Worm (Caenorhabditis elegans): ENCODE data around the gene ZK84.5.
A peak's percentile ranks its signal among the peaks of the same experiment; 100 is the strongest.

The ZK84.5 gene

ce11 chrII:6024879-6025278 lies 8.6 kb upstream of the ZK84.5 start, which contains the start of gene R12C12.9:
R12C12.9 (minus strand) TSS chrII:6024979.
- TF ChIP-seq nhr-90 (tag; optimal IDR thresholded peaks at IDR 0.05) (no peak), rec-8 (tag; optimal IDR thresholded peaks at IDR 0.05) (no peak), egl-18 (GFP tag; IDR thresholded peaks at IDR 0.05) (no peak), bed-2 (GFP tag; IDR thresholded peaks at IDR 0.05) (no peak), snpc-3.4 (tag; optimal IDR thresholded peaks at IDR 0.05) (no peak), nfya-1 (tag; optimal IDR thresholded peaks at IDR 0.05; ENCODE audit: borderline replicate concordance, insufficient read depth) (no peak), madf-3 (GFP tag; IDR thresholded peaks at IDR 0.05) (no peak), rcor-1 (GFP tag; IDR thresholded peaks at IDR 0.05) (no peak), nfya-2 (GFP tag; IDR thresholded peaks at IDR 0.05) (no peak), pbrm-1 (GFP tag; IDR thresholded peaks at IDR 0.05) (no peak), ceh-100 (GFP tag; IDR thresholded peaks at IDR 0.05) (no peak), athp-1 (tag; optimal IDR thresholded peaks at IDR 0.05) (no peak), F57A8.1 (GFP tag; optimal IDR thresholded peaks at IDR 0.05) (no peak), lsy-27 (tag; optimal IDR thresholded peaks at IDR 0.05; ENCODE audit: borderline replicate concordance, insufficient read depth) (no peak), F33H1.4 (GFP tag; IDR thresholded peaks at IDR 0.05) (no peak), egrh-3 (GFP tag; IDR thresholded peaks at IDR 0.05) (no peak), hlh-26 (GFP tag; conservative IDR thresholded peaks at IDR 0.05) (no peak)

- no peak for TF ChIP-seq nfyb-1 (GFP tag; IDR thresholded peaks at IDR 0.05)
- TF ChIP-seq C17E4.6 (GFP tag; IDR thresholded peaks at IDR 0.05) = no peak
- TF ChIP-seq zfh-2 (GFP tag; conservative IDR thresholded peaks at IDR 0.05) = peak; percentile 83
- no peak for TF ChIP-seq F10E7.11 (tag; optimal IDR thresholded peaks at IDR 0.05)
- TF ChIP-seq mcd-1 (GFP tag; IDR thresholded peaks at IDR 0.05) = peak; percentile 16; the same call in 1 of the 2 replicates
- TF ChIP-seq mxl-1 (tag; optimal IDR thresholded peaks at IDR 0.05) = no peak
- TF ChIP-seq Y67H2A.10 (GFP tag; conservative IDR thresholded peaks at IDR 0.05) = no peak
- no peak for TF ChIP-seq lsl-1 (GFP tag; optimal IDR thresholded peaks at IDR 0.05)
- TF ChIP-seq egrh-3 (GFP tag; IDR thresholded peaks at IDR 0.05) = peak; percentile 98
Observed at ce11 chrII:6022596-6022995, 6.3 kb upstream of the ZK84.5 start.

- TF ChIP-seq F37B4.10 (GFP tag; IDR thresholded peaks at IDR 0.05) = no peak
- TF ChIP-seq hsf-1 (GFP tag; IDR thresholded peaks at IDR 0.05) = no peak
- no peak for TF ChIP-seq Y79H2A.3 (GFP tag; conservative IDR thresholded peaks at IDR 0.05)
- TF ChIP-seq him-1 (tag; optimal IDR thresholded peaks at IDR 0.05) = no peak
- TF ChIP-seq Y53G8AR.9 (GFP tag; conservative IDR thresholded peaks at IDR 0.05) = no peak
- TF ChIP-seq mes-4 (tag; optimal IDR thresholded peaks at IDR 0.05) = no peak
- TF ChIP-seq rcor-1 (GFP tag; IDR thresholded peaks at IDR 0.05) = no peak
- TF ChIP-seq Y53F4B.3 (GFP tag; IDR thresholded peaks at IDR 0.05) = no peak
- TF ChIP-seq lin-35 (GFP tag; optimal IDR thresholded peaks at IDR 0.05) = no peak
- TF ChIP-seq ceh-27 (GFP tag; optimal IDR thresholded peaks at IDR 0.05) = no peak
- TF ChIP-seq hmg-1.2 (GFP tag; IDR thresholded peaks at IDR 0.05) = no peak
- no peak for TF ChIP-seq let-607 (tag; optimal IDR thresholded peaks at IDR 0.05)
- no peak for TF ChIP-seq F23B12.7 (tag; optimal IDR thresholded peaks at IDR 0.05; ENCODE audit: insufficient read depth)
- no peak for TF ChIP-seq cebp-2 (GFP tag; IDR thresholded peaks at IDR 0.05)
- TF ChIP-seq snpc-1.3 (tag; optimal IDR thresholded peaks at IDR 0.05; ENCODE audit: insufficient read depth) = no peak
- TF ChIP-seq lin-26 (GFP tag; IDR thresholded peaks at IDR 0.05) = no peak
- no peak for TF ChIP-seq ztf-3 (GFP tag; optimal IDR thresholded peaks at IDR 0.05)
- no peak for TF ChIP-seq sptf-2 (GFP tag; optimal IDR thresholded peaks at IDR 0.05)
- TF ChIP-seq nhr-27 (tag; optimal IDR thresholded peaks at IDR 0.05) = no peak
- TF ChIP-seq B0261.1 (tag; optimal IDR thresholded peaks at IDR 0.05) = no peak
Observed at ce11 chrII:6020353-6020752, 4.0 kb upstream of the ZK84.5 start, which contains the start of gene ZK84.1. ZK84.1 (plus strand) TSS chrII:6020653.

All from whole organism, young adult.